Worm (Caenorhabditis elegans) whole organism, mixed stage, embryonic: ENCODE measurements around the gene tag-151.

Source experiments
- M03D4.4 ChIP-seq: sonication (generic microtip); optimal IDR thresholded peaks from 2 replicates; lab custom pipeline; 2017; ENCODE audit warnings: mild to moderate bottlenecking, missing genetic modification characterization, missing compliant biosample characterization
- blmp-1 ChIP-seq: fragments of 150-350 bp; optimal IDR thresholded peaks from 2 replicates; lab custom pipeline; 2014; ENCODE audit warnings: missing biosample characterization, missing genetic modification characterization
- elt-1 ChIP-seq: sonication (generic microtip); optimal IDR thresholded peaks from 2 replicates; lab custom pipeline; 2017; ENCODE audit warnings: missing genetic modification characterization, mild to moderate bottlenecking, missing compliant biosample characterization, antibody characterized with exemption, moderate library complexity, borderline replicate concordance; ENCODE audit not compliant: insufficient read depth
- nhr-28 ChIP-seq: fragments of 150-350 bp; optimal IDR thresholded peaks from 2 replicates; lab custom pipeline; 2014; ENCODE audit warnings: missing biosample characterization, missing genetic modification characterization
- nhr-76 ChIP-seq: sonication (generic microtip); optimal IDR thresholded peaks from 2 replicates; lab custom pipeline; 2017; ENCODE audit warnings: missing biosample characterization, missing genetic modification characterization
- snpc-4 ChIP-seq: fragments of 150-350 bp; optimal IDR thresholded peaks from 2 replicates; lab custom pipeline; 2014; ENCODE audit warnings: missing biosample characterization, missing genetic modification characterization
- unc-62 ChIP-seq: fragments of 150-350 bp; optimal IDR thresholded peaks from 2 replicates; lab custom pipeline; 2014; ENCODE audit warnings: missing biosample characterization, missing genetic modification reagents, missing genetic modification characterization
- zip-8 ChIP-seq: fragments of 150-350 bp; optimal IDR thresholded peaks from 2 replicates; lab custom pipeline; 2014; ENCODE audit warnings: missing biosample characterization, missing genetic modification characterization
- ztf-11 ChIP-seq: fragments of 150-350 bp; optimal IDR thresholded peaks from 2 replicates; lab custom pipeline; 2014; ENCODE audit warnings: missing biosample characterization, missing genetic modification characterization

- no peak for TF ChIP-seq nhr-28 (tag; lab: Kevin White, UChicago)
- no peak for TF ChIP-seq blmp-1 (tag; lab: Kevin White, UChicago)
- TF ChIP-seq zip-8 (tag; lab: Kevin White, UChicago): no peak
- no peak for TF ChIP-seq ztf-11 (tag; lab: Kevin White, UChicago)
- no peak for TF ChIP-seq nhr-76 (tag; lab: Kevin White, UChicago)
- TF ChIP-seq elt-1 (tag; lab: Kevin White, UChicago): no peak
- TF ChIP-seq unc-62 (GFP tag; lab: Kevin White, UChicago): peak; percentile 2
- no peak for TF ChIP-seq M03D4.4 (tag; lab: Kevin White, UChicago)
- TF ChIP-seq snpc-4 (tag; lab: Kevin White, UChicago): no peak
Observed at ce11 chrII:4736585-4736984, 26.5 kb downstream of the tag-151 start.
